Worm (Caenorhabditis elegans) whole organism, midembryonic: Measurements from ENCODE around the gene ins-17.

Source experiments
- T22C8.4 ChIP-seq: fragments of 200-800 bp; sonication (Bioruptor generic); IDR thresholded peaks from 2 replicates; pipeline ENCODE4 v1.3.6; 2022; ENCODE audit warnings: missing genetic modification characterization, missing compliant biosample characterization
- cog-1 ChIP-seq: sonication (generic microtip); optimal IDR thresholded peaks from 2 replicates; lab custom pipeline; 2016; ENCODE audit warnings: missing genetic modification characterization, missing compliant biosample characterization
- flt-1 ChIP-seq: fragments of 200-800 bp; sonication (Bioruptor generic); IDR thresholded peaks from 2 replicates; pipeline ENCODE4 v1.3.6; 2022; ENCODE audit warnings: missing genetic modification characterization, missing compliant biosample characterization
- klf-2 ChIP-seq: fragments of 200-800 bp; sonication (Bioruptor generic); conservative IDR thresholded peaks from 2 replicates; pipeline ENCODE4 v1.3.6; 2022; ENCODE audit warnings: missing genetic modification reagents, missing genetic modification characterization, missing compliant biosample characterization
- med-1 ChIP-seq: sonication (generic microtip); optimal IDR thresholded peaks from 2 replicates; lab custom pipeline; 2017; ENCODE audit warnings: missing genetic modification characterization, mild to moderate bottlenecking, missing compliant biosample characterization, antibody characterized with exemption, missing genetic modification reagents; ENCODE audit not compliant: insufficient read depth
- ref-1 ChIP-seq: fragments of 200-800 bp; sonication (Bioruptor generic); conservative IDR thresholded peaks from 2 replicates; pipeline ENCODE4 v1.3.6; 2022; ENCODE audit warnings: missing genetic modification reagents, missing genetic modification characterization, missing compliant biosample characterization
- tab-1 ChIP-seq: fragments of 200-800 bp; sonication (Bioruptor generic); IDR thresholded peaks from 2 replicates; pipeline ENCODE4 v1.3.6; 2022; ENCODE audit warnings: missing genetic modification characterization, missing compliant biosample characterization
- ztf-23 ChIP-seq: fragments of 200-800 bp; sonication (Bioruptor generic); IDR thresholded peaks from 2 replicates; pipeline ENCODE4 v1.3.6; 2022; ENCODE audit warnings: missing genetic modification reagents, missing genetic modification characterization, missing compliant biosample characterization
- ztf-29 ChIP-seq: fragments of 200-800 bp; sonication (Bioruptor generic); IDR thresholded peaks from 2 replicates; pipeline ENCODE4 v1.3.6; 2022; ENCODE audit warnings: missing genetic modification reagents, missing genetic modification characterization, missing compliant biosample characterization

The ins-17 gene

ce11 chrIII:4496085-4496484 is 18.7 kb upstream of the ins-17 start:
- no peak for TF ChIP-seq med-1 (GFP tag; lab: Kevin White, UChicago)
- TF ChIP-seq flt-1 (GFP tag; lab: Robert Waterston, UW) = no peak
- no peak for TF ChIP-seq cog-1 (tag; lab: Kevin White, UChicago)
- no peak for TF ChIP-seq ztf-29 (GFP tag; lab: Robert Waterston, UW)
- no peak for TF ChIP-seq T22C8.4
- TF ChIP-seq ref-1 (GFP tag; lab: Robert Waterston, UW) = no peak
- no peak for TF ChIP-seq ztf-23

- TF ChIP-seq tab-1 (no peak), klf-2 (GFP tag; lab: Robert Waterston, UW) (no peak), flt-1 (GFP tag; lab: Robert Waterston, UW) (no peak), T22C8.4 (no peak), ztf-29 (GFP tag; lab: Robert Waterston, UW) (no peak)
These were observed 18.3 kb upstream of the ins-17 start for ce11 chrIII:4495685-4496084.

- no peak for TF ChIP-seq T22C8.4
- no peak for TF ChIP-seq klf-2 (GFP tag; lab: Robert Waterston, UW)
- TF ChIP-seq ztf-29 (GFP tag; lab: Robert Waterston, UW) = no peak
- no peak for TF ChIP-seq cog-1 (tag; lab: Kevin White, UChicago)
- TF ChIP-seq med-1 (GFP tag; lab: Kevin White, UChicago) = no peak
- no peak for TF ChIP-seq ztf-23
- TF ChIP-seq ref-1 (GFP tag; lab: Robert Waterston, UW) = no peak
- TF ChIP-seq tab-1 = no peak
- TF ChIP-seq flt-1 (GFP tag; lab: Robert Waterston, UW) = no peak
These were observed 17.9 kb upstream of the ins-17 start for ce11 chrIII:4495250-4495649.

- TF ChIP-seq klf-2 (GFP tag; lab: Robert Waterston, UW) (no peak), ref-1 (GFP tag; lab: Robert Waterston, UW) (no peak), tab-1 (no peak), ztf-29 (GFP tag; lab: Robert Waterston, UW) (no peak), T22C8.4 (no peak), med-1 (GFP tag; lab: Kevin White, UChicago) (no peak), ztf-23 (no peak), cog-1 (tag; lab: Kevin White, UChicago) (no peak), flt-1 (GFP tag; lab: Robert Waterston, UW) (no peak)
These were observed 17.2 kb upstream of the ins-17 start for ce11 chrIII:4494541-4495010.

- TF ChIP-seq med-1 (GFP tag; lab: Kevin White, UChicago) = no peak
- no peak for TF ChIP-seq klf-2 (GFP tag; lab: Robert Waterston, UW)
- TF ChIP-seq cog-1 (tag; lab: Kevin White, UChicago) = no peak
- TF ChIP-seq flt-1 (GFP tag; lab: Robert Waterston, UW) = no peak
- no peak for TF ChIP-seq ztf-23
- no peak for TF ChIP-seq ztf-29 (GFP tag; lab: Robert Waterston, UW)
- no peak for TF ChIP-seq T22C8.4
- no peak for TF ChIP-seq tab-1
- no peak for TF ChIP-seq ref-1 (GFP tag; lab: Robert Waterston, UW)
These were observed 15.8 kb upstream of the ins-17 start for ce11 chrIII:4493008-4493777.

ce11 chrIII:4491164-4492144 is 14.1 kb upstream of the ins-17 start:
- TF ChIP-seq cog-1 (tag; lab: Kevin White, UChicago) = no peak
- no peak for TF ChIP-seq ztf-29 (GFP tag; lab: Robert Waterston, UW)
- TF ChIP-seq flt-1 (GFP tag; lab: Robert Waterston, UW) = no peak
- no peak for TF ChIP-seq tab-1
- TF ChIP-seq ref-1 (GFP tag; lab: Robert Waterston, UW) = no peak
- TF ChIP-seq klf-2 (GFP tag; lab: Robert Waterston, UW) = no peak
- TF ChIP-seq ztf-23 = no peak
- no peak for TF ChIP-seq med-1 (GFP tag; lab: Kevin White, UChicago)
- no peak for TF ChIP-seq T22C8.4

- TF ChIP-seq T22C8.4 = no peak
- TF ChIP-seq klf-2 (GFP tag; lab: Robert Waterston, UW) = no peak
- no peak for TF ChIP-seq ref-1 (GFP tag; lab: Robert Waterston, UW)
- no peak for TF ChIP-seq flt-1 (GFP tag; lab: Robert Waterston, UW)
These were observed 11.6 kb upstream of the ins-17 start, which contains the start of gene cpg-1 for ce11 chrIII:4488892-4489409. Gene cpg-1 (plus strand): TSS chrIII:4489359.

- no peak for TF ChIP-seq T22C8.4
- no peak for TF ChIP-seq cog-1 (tag; lab: Kevin White, UChicago)
- no peak for TF ChIP-seq klf-2 (GFP tag; lab: Robert Waterston, UW)
- TF ChIP-seq ztf-29 (GFP tag; lab: Robert Waterston, UW) = no peak
- no peak for TF ChIP-seq ztf-23
- no peak for TF ChIP-seq tab-1
- TF ChIP-seq med-1 (GFP tag; lab: Kevin White, UChicago) = no peak
- no peak for TF ChIP-seq flt-1 (GFP tag; lab: Robert Waterston, UW)
- no peak for TF ChIP-seq ref-1 (GFP tag; lab: Robert Waterston, UW)
These were observed 9.9 kb upstream of the ins-17 start for ce11 chrIII:4487271-4487670.

- TF ChIP-seq flt-1 (GFP tag; lab: Robert Waterston, UW) = peak; percentile 31; the same call in 1 of the 2 replicates
These were observed 7.0 kb upstream of the ins-17 start for ce11 chrIII:4484373-4484772.
